Worm (Caenorhabditis elegans) whole organism, dauer: ENCODE results near the gene srz-102.
"Not testable (repeated sequence)": the region's sequence is repeated elsewhere in the genome, so short reads cannot be mapped to it uniquely, and the experiment has no call there.

Experiments used
- unc-62 ChIP-seq: sonication (generic microtip); optimal IDR thresholded peaks from 2 replicates; lab custom pipeline; 2017; ENCODE audit warnings: missing biosample characterization, missing genetic modification reagents, missing genetic modification characterization

srz-102 gene

DNA sequence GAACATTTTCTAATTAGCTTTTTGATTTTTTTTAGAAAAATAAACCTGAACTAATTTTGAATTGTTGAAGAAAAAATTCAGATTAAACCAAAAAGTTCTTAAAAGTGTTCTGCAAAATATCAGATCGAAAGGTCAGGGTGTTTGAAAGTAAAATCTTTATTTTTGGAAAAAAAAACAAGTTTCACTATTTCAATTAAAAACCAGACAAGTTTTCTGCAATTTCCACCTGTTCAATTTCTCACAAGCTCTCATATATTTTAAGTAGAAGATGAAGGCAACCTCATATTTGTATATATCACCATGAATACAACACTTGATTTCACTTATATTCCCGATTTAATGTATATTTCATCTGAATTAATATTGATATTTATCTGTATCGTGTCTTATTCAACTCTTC lies at the start of gene srz-102:
Gene srz-102, plus strand, starts transcription at position 301 of the 400 bp plus-strand sequence.
- no peak for TF ChIP-seq unc-62

DNA sequence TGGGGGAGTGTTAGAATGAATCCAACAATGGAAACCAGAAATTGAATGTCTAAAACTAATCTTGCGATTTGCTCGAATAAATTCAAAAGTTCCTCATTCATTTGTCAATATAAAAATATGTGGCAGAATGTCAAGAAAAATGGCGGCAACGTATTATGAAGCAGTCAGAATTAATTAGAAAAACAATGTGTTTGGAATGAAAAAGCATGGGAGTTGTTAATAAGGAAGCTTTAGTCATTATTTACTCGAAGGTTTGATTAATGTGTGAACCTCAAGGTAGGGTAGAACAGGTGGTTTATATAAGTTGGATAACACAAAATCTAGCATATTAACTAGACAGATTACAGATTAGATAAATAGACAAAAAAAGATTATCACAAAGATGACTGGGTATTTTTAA lies 49.1 kb upstream of the srz-102 start, which contains the start of gene srw-76:
Gene srw-76, minus strand, starts transcription at position 101 of the 400 bp plus-strand sequence.
- TF ChIP-seq unc-62 = no peak

DNA sequence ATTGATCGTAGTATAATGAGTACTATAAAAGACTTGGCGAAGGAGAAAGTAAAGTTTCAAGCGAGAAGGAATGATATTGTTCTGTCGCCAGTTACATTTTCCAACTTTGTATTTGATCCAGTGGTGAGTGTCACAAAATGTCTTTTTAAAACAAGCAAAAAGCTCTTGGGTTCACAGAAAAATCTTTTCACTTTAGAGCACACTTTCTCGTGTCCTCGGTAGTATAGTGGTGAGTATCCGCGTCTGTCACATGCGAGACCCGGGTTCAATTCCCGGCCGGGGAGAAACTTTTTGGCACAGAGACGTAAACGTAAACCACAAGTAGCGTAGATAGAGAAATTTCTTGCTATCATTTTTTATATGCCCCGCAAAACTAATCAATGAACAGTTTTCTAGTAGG lies 47.0 kb upstream of the srz-102 start:
- no peak for TF ChIP-seq unc-62

DNA sequence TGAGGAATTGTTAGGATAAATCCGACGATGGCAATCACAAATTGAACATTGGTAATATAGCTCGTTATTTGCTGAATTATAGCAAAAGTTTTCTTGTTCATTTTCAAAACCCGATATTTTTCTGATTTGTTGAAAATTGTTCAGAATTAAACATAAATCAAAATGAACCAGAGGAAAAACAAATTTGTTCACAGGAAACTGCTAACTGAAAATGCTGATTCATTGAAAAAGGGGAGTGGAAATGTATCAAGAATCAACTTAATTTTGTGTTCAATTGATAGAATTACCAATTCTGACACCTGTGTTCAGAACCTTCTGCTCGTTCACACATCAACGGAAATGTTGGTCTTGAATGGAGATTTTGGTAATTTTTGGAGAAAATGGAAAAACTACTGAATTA lies 43.8 kb upstream of the srz-102 start, which contains the start of gene srw-77:
Gene srw-77, minus strand, starts transcription at position 101 of the 400 bp plus-strand sequence.
- no peak for TF ChIP-seq unc-62

DNA sequence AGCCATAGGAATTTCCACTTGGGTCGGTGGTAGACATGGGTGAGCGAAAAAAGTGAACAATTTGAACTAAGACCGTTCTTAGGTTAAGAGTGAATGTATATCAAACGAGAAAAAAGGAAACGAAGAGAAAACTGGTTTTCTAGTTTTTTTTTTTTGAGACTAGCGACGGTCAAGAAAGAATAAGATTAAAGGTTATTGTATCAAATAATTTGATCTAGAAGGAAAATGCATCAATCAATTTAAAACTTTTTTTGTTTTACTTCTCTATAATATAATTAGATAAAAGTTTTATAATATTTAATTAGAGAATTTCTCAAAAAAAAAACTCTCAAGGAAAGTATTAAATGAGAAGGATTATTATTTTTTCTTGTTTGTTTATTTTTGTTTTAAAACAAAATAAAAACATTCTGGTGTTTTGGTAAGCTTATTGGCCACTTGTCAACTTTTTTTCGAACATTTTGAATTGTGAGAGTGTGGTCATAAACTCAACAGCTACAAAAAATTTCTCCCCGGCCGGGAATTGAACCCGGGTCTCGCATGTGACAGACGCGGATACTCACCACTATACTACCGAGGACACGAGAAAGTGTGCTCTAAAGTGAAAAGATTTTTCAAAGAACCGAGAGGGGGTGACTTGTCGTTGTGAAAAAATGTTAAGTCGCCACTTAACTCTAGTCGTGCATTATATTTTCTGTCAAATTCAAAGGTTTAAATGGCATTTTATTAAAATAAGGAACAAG lies 42.0 kb upstream of the srz-102 start, which contains the start of gene W06G6.17:
Gene W06G6.17, minus strand, starts transcription at position 51 of the 740 bp plus-strand sequence.
- no peak for TF ChIP-seq unc-62

DNA sequence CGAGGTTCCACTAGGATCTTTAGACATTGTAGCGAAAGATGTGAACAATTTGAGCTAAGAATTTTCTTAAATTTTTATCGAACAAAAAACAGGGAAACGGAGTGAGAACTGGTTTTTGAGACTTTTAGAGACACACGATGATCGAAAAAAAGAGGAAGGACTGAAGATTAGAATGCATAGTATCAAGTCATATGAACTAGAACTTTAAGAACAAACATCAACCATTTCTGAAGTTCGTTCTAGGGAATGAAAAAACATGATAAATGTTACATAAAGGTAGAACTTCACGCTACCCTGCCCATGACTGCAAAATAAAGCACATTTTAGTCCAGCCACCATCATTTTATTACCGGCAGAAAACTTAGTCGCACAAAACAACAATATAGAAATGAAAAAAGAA lies 41.0 kb upstream of the srz-102 start, which contains the start of gene W06G6.9:
Gene W06G6.9, minus strand, starts transcription at position 101 of the 400 bp plus-strand sequence.
- TF ChIP-seq unc-62 = no peak

DNA sequence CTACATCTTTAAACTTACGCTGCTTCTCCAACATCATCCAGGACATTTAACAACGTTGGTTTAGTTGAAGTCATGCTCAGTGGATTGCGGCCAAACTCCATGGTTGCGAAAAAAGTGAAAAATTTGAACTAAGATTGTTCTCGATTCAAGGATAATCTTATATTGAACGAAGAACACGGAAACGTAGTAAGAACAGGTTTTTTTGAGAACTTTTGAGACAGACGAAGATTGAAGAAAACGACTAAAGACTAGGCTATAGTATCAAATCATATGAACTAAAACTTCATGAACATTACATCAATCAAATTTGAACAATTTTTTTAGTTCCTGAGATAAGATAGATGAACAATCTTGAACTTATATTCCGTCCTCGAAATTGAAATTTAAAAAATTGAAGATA lies 40.2 kb upstream of the srz-102 start, which contains the start of gene W06G6.10:
Gene W06G6.10, minus strand, starts transcription at position 101 of the 400 bp plus-strand sequence.
- no peak for TF ChIP-seq unc-62

DNA sequence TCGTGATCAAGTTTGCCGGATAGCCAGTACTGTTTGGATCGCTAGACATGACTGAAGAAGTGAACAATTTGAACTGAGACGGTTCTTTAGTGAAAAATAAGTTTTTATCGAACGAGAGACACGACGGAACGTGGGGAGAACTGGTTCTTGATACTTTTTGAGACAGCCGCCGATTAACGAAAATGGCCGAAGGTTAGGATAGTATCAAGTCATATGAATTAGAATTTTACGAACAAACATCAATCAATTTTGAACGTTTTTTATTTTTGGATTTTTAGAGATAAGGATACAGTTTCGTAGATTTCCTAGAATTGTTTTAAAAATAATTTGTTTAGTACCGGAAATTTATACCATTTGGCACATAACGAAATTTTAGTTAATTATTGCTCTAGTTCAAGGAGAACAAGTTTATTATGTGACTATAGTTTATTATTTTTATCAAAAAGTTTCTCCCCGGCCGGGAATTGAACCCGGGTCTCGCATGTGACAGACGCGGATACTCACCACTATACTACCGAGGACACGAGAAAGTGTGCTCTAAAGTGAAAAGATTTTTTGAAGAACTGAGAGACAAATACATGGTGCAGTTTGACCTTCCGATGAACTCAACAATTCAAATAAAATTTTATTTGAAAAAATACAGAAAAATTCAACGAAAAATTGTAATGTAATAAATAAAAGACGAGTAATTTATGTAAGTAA lies 38.9 kb upstream of the srz-102 start, which contains the start of gene W06G6.20:
Gene W06G6.20, minus strand, starts transcription at position 51 of the 702 bp plus-strand sequence.
- TF ChIP-seq unc-62 = no peak

DNA sequence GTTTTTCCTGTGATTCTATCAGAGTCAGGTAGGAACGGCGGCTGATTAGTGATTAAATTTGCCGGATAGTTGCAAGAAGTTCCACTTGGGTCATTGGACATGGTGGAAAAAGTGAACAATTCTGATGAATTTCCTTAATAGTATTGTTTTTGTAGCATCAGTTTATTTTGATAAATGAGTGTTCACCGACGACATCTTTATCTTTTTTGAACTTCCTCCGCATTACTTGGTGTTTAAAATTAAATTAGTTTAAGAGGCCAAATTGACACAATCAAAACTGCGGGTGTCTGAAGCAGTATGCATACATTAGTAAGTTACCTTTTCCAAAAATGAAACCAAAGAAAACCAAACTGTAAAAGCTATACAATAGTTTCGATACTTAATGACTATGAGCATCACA lies 38.1 kb upstream of the srz-102 start, which contains the start of gene W06G6.11:
Gene W06G6.11, minus strand, starts transcription at position 101 of the 400 bp plus-strand sequence.
- TF ChIP-seq unc-62 = not testable (repeated sequence)

DNA sequence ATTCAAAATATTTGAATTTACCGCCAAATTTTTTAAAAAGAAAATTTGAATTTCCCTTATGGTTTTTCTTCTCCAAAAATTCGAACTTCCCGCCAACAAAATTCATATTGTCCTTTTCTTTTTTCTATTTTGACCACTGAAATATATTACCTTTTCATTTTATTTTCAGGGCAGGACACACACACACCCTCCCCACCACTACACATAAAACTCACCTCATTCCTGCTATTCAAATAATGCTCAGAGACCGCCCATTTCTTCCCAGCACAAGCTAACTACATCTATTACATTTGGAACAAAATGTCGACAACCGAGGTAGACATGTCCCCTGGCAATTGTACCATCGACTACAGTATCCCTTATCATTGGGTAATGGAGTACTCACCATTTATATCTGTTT lies 33.1 kb upstream of the srz-102 start, which contains the start of gene W06G6.15:
Gene W06G6.15, plus strand, starts transcription at position 301 of the 400 bp plus-strand sequence.
- not testable (repeated sequence) for TF ChIP-seq unc-62

DNA sequence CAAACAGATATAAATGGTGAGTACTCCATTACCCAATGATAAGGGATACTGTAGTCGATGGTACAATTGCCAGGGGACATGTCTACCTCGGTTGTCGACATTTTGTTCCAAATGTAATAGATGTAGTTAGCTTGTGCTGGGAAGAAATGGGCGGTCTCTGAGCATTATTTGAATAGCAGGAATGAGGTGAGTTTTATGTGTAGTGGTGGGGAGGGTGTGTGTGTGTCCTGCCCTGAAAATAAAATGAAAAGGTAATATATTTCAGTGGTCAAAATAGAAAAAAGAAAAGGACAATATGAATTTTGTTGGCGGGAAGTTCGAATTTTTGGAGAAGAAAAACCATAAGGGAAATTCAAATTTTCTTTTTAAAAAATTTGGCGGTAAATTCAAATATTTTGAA lies 26.5 kb upstream of the srz-102 start, which contains the start of gene Y70C5B.2:
Gene Y70C5B.2, minus strand, starts transcription at position 101 of the 400 bp plus-strand sequence.
- TF ChIP-seq unc-62 = not testable (repeated sequence)

DNA sequence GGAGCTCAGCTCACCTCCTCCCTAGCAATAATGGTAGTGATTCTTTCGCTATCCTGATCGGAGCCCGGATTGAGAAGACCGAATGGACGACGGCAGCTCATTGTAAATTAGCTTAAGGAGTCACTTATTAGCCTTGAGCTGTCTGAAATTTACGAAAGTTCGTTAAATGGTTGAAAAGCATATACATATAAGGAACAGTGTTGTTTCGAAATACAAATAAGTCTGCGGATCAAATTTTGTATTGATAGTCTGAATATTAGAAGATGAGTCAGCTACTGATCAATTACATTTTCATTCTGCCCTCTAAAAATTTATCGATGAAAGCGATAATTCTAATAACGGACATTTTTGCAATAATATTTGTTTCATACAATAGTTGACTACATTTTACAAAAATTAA lies 20.7 kb upstream of the srz-102 start, which contains the start of gene F14F8.14:
Gene F14F8.14, minus strand, starts transcription at position 101 of the 400 bp plus-strand sequence.
- TF ChIP-seq unc-62 = no peak

DNA sequence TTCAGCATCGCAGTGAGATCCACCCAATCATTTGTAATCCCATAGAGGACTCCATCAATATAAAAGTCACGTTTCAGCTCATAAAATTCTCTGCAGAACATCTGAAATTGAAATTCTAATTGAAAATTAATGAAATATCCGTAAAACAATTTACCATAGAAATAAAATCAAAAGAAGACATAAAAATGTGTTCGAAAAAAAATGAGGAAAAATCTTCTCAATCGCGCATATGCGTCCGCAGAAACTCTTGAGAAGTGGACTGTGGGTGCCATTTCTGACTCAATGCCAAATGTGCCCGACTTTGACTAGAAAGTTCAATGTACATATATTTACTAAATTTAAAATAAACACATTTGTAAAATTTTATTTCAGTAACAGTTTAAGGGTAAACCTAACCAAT lies 18.9 kb upstream of the srz-102 start, which contains the start of gene F14F8.9:
Gene F14F8.9, minus strand, starts transcription at position 101 of the 400 bp plus-strand sequence.
- TF ChIP-seq unc-62 = no peak

DNA sequence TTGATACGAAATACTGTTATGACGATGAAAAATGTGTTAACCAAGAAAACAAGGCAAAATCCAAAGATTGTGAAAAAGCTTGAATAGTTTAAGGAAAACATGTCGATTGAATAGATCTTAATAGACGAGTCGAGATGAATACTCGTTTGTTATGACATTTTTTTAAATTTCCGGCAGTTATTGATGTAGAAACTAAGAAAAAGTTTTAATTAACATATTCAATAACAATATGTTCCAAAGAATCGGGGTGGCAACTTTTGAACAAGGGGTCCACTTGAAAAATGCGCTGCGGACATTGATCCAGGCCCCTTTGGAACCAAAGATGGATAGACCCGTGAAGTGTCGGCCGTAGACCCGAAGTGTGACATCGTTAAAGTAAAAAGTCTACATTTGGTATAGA lies 16.1 kb upstream of the srz-102 start, which contains the start of gene str-61:
Gene str-61, minus strand, starts transcription at position 101 of the 400 bp plus-strand sequence.
- TF ChIP-seq unc-62 = no peak

DNA sequence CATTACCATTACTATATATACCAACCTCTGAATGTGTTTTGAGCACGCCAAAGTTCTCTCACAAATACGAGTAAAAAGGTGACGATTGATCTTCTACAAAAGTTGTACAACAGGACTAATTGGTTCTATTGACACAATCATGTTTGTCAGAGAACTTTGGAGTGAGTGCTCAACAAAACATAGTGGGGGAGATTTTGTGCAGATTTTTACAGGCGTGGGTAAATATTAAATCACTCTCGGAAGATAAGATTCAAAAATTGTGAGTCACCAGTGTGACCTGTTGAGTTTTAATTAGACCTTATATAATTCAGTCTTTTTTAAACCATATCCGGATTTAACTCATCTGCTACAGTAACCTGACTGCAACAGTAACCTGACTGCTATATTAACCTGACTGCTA lies 15.1 kb upstream of the srz-102 start, which contains the start of gene F14F8.8:
Gene F14F8.8, minus strand, starts transcription at position 101 of the 400 bp plus-strand sequence.
- no peak for TF ChIP-seq unc-62

DNA sequence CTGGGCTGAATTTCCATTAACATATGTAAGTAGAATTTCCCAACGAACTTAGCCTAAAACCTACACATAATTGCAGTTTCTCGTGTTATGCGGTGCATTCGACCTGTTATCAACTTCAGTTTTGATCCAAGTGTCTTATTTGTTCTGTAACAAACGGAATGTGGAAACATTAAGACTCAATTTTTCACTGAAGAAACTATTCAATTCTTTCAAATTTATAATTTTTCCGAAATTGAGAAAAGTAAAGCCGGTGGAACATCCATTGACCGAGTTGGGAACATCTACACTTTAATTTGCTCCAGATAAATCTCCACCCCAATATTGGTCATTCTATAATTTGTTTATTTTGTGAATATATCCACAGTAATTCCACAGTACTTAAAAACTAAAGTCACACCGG lies 12.9 kb upstream of the srz-102 start:
- TF ChIP-seq unc-62 = no peak

DNA sequence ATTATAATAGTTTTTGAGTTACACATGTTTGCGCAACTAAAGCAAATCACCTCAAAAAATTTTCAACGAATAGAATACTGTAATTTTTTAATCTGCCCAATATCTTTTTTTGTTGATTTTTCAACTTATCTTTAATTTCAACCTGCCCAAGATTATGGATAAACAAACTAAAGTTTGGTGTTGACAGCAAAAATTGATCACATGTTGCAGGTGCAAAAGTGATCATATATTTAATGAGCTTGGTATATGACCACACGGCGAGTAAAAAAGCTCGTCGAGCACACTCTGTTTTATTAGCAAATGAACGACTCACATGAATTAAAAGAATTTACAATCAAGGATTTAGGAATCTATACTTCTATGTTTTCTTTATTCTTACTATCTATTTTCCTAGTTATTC lies 11.8 kb upstream of the srz-102 start, which contains the start of gene srz-1:
Gene srz-1, plus strand, starts transcription at position 301 of the 400 bp plus-strand sequence.
- TF ChIP-seq unc-62 = no peak
